Fruit fly (Drosophila melanogaster) whole organism, wandering third instar larva: Measurements from ENCODE around the gene cry.

ENCODE experiments used
- Dfd ChIP-seq: fragments of >200 bp; optimal IDR thresholded peaks from 2 replicates; lab custom pipeline; 2017; ENCODE audit warnings: missing biosample characterization, missing genetic modification characterization
- HLH106 ChIP-seq: fragments of 200-800 bp; optimal IDR thresholded peaks from 3 replicates; lab custom pipeline; 2019; ENCODE audit warnings: missing biosample characterization, mild to moderate bottlenecking, missing genetic modification characterization, moderate library complexity
- Hr78 ChIP-seq: fragments of >200 bp; optimal IDR thresholded peaks from 2 replicates; lab custom pipeline; 2017; ENCODE audit warnings: missing biosample characterization, missing genetic modification characterization
- fru ChIP-seq: fragments of 200-800 bp; sonication (Bioruptor generic); optimal IDR thresholded peaks from 3 replicates; lab custom pipeline; 2016; ENCODE audit warnings: missing biosample characterization, mild to moderate bottlenecking, missing genetic modification characterization
- tai ChIP-seq: sonication (Bioruptor generic); optimal IDR thresholded peaks from 2 replicates; lab custom pipeline; 2016; ENCODE audit warnings: missing biosample characterization, missing genetic modification characterization

- TF ChIP-seq HLH106 (tag; lab: Kevin White, UChicago) (no peak), fru (GFP tag; lab: Kevin White, UChicago) (no peak), tai (GFP tag; lab: Kevin White, UChicago) (no peak), Dfd (peak; percentile 81), Hr78 (GFP tag; lab: Kevin White, UChicago) (no peak)
Measured at dm6 chr3R:19190020-19190419, 21.9 kb upstream of the cry start.
